Fruit fly (Drosophila melanogaster) whole organism: ENCODE measurements around the gene CG43179.

Source experiments
- CG8478 ChIP-seq: fragments of >200 bp; optimal IDR thresholded peaks from 2 replicates; lab custom pipeline; 2018; ENCODE audit warnings: inconsistent platforms
- Dll ChIP-seq: fragments of >200 bp; optimal IDR thresholded peaks from 2 replicates; lab custom pipeline; 2017
- EcR ChIP-seq, 2 experiments: fragments of >200 bp; optimal IDR thresholded peaks; 2 replicates each; lab custom pipeline; 2017; ENCODE audit warnings: missing biosample characterization in 2 of 2, missing genetic modification characterization in 2 of 2, missing genetic modification reagents in 2 of 2
- pan ChIP-seq: fragments of >200 bp; optimal IDR thresholded peaks from 2 replicates; lab custom pipeline; 2017
- psq ChIP-seq: fragments of >200 bp; optimal IDR thresholded peaks from 2 replicates; lab custom pipeline; 2017
- usp ChIP-seq: fragments of >200 bp; optimal IDR thresholded peaks from 2 replicates; lab custom pipeline; 2017; ENCODE audit warnings: missing biosample characterization, missing genetic modification characterization, mixed read lengths

- no peak for TF ChIP-seq psq (lab: Kevin White, UChicago)
- TF ChIP-seq pan (lab: Kevin White, UChicago): no peak
- TF ChIP-seq EcR (GFP tag; optimal IDR thresholded peaks at IDR 0.05; lab: Kevin White, UChicago): no peak
- TF ChIP-seq CG8478 (lab: Kevin White, UChicago): no peak
- TF ChIP-seq usp (GFP tag; lab: Kevin White, UChicago): no peak
- no peak for TF ChIP-seq Dll (lab: Kevin White, UChicago)
Measured at dm6 chr3R:14244577-14244976, 11.3 kb upstream of the CG43179 start, which contains the start of gene CG43291.
